Fruit fly (Drosophila melanogaster) ovary, adult (tissue): Measurements from ENCODE around the gene CG5001.

Source experiments
- CG17801 ChIP-seq: fragments of 200-800 bp; optimal IDR thresholded peaks from 2 replicates; lab custom pipeline; 2019; ENCODE audit warnings: missing biosample characterization, mild to moderate bottlenecking, missing genetic modification characterization, moderate library complexity; ENCODE audit not compliant: partially characterized antibody

The CG5001 gene

DNA sequence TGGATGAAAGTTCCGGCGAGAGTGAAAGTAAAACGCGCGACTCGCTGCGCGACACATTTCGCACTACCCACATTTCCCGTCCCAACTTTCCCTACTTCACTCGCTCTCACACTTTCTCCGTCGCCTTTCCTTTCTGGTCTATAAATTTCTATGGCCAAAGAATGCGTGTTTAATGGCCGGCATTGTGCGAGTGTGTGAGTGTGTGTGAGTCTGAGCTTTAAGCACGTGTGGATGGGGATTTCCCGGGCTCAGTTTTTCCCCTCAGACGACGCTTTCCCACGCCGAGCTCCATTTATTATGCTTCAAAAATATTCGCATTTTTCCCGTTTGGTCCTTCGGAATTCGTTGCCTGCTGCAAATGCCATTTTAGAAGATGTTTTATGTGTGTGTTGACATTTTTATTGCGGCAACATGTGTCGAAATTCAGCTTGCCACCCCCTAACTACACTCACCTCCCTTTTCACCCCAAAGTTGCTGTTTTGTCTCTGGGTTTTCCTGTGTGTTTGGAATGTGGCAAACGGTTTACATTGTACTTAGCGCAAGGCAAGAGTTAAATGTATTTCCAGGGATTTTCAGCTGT, 31.6 kb downstream of the CG5001 start:
- TF ChIP-seq CG17801 = no peak

DNA sequence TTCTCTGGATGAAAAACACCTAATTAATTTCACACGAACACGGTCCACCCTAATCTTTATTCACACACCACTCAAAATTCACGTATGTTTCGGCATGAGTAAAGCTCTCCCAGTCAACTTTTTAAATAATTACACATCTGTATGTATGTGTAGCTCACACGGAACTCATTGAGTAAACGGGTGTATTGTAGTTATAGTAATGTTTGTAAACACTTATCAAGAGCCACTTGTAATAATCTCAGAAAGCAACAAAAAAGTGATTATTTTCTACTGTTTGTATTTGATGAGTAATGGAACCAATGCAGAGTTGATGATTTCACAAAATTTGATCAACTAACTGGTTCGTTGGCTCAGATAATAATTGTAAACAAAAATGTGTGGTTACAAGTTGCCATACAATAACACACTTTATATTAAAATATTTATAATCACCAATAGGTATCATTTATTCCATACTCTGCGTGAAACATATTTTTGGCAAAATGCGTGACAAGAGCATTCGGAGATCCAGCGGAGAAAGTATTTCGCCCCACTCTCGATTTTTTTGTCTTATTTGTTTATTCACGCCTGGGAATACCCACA, 32.4 kb downstream of the CG5001 start:
- no peak for TF ChIP-seq CG17801

DNA sequence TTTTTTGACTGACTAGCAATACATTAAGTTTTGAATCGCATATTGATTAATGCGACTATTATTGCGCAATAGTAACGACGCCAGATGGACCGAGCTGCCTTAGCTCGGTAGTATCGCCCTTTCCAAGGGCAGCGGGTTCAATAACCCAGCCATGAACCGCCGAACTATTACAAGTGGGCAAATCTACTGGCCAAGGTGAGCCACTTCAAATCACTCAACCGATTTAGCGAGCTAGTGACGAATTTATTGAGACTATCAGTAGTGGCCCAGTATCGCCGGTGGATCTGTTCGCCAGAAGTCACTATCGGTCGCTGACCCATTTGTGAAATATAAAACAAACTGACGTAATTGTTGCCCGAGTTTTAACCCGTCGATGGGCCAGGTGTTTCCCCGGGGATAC, 32.9 kb downstream of the CG5001 start:
- TF ChIP-seq CG17801 = no peak

DNA sequence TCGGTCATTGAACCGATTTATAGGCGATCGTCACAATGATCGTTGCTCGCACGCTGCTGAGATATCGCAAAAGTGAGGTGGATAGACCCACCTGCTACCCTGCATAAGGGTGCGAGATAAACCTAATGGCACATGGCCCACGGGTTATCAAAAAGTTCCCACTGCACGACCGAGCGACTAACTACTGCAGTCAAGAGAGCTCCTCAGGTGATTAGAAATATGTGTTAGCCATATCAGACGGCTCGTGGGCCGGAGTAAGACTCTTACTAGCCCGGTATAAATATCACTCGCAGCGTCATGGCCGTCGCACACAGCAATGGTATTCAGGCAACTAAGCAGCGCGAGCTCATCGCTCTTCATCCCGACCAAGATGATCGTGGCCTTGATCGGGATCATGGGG, 33.4 kb downstream of the CG5001 start, which contains the start of gene CG42329:
Gene CG42329, plus strand, starts transcription at position 301 of the 400 bp plus-strand sequence.
- TF ChIP-seq CG17801 = no peak

DNA sequence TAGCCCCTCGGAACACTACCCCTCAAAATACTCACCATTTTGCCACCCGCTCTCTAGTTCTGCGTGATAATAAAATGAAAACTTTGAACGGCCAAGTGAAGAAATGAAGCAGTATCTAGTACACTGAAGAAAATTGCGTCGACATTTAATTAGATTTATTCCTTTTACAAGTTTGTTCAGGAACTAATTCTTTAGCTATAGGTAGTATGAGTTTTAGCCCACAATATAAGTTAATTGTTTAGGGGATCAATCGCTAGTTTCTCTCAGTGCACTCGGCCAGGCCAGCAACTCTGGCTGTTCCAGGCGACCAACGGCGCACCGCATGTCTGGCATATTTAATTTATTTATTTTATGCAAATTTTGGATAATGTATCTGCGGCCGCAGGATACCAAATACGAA, 45.1 kb downstream of the CG5001 start:
- no peak for TF ChIP-seq CG17801

DNA sequence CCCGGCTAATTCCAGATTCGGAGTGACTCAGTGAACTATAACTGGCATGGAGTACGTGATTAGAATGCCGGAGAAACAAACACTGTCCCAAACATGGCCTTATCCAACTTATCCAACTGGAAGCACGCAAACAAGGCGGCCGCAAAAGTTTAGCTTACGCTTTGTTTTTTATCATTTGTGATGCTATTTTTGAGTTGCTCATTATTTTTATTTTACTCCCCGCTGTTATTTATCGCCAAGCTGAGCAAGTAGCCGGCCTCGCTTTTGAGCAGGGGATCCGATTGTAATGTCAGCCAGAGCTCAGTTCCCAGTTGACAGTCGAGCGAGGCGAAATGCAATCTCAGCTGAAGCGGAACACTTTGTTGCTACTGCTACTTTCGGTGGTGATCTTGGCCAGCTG, 54.2 kb downstream of the CG5001 start, which contains the start of gene CG5397:
Gene CG5397, plus strand, starts transcription at position 301 of the 400 bp plus-strand sequence.
- no peak for TF ChIP-seq CG17801
